Worm (Caenorhabditis elegans) whole organism, L1 larva: ENCODE measurements around the gene Y73F8A.5.

Source experiments
- C04F5.9 ChIP-seq: sonication (generic microtip); optimal IDR thresholded peaks from 2 replicates; lab custom pipeline; 2016; ENCODE audit warnings: missing genetic modification characterization, missing compliant biosample characterization
- C16A3.4 ChIP-seq: fragments of 150-350 bp; optimal IDR thresholded peaks from 2 replicates; lab custom pipeline; 2014; ENCODE audit warnings: missing biosample characterization, missing genetic modification characterization
- C34B4.2 ChIP-seq: sonication (generic microtip); optimal IDR thresholded peaks from 2 replicates; lab custom pipeline; 2017; ENCODE audit warnings: mild to moderate bottlenecking, missing genetic modification characterization, missing compliant biosample characterization
- aha-1 ChIP-seq: fragments of 150-350 bp; optimal IDR thresholded peaks from 2 replicates; lab custom pipeline; 2014; ENCODE audit warnings: missing biosample characterization, missing genetic modification characterization
- alr-1 ChIP-seq: fragments of 200-800 bp; sonication (Bioruptor generic); optimal IDR thresholded peaks from 2 replicates; lab custom pipeline; 2018; ENCODE audit warnings: borderline replicate concordance, mild to moderate bottlenecking, missing genetic modification characterization, missing compliant biosample characterization
- ceh-63 ChIP-seq: fragments of 200-800 bp; sonication (Bioruptor generic); optimal IDR thresholded peaks from 2 replicates; lab custom pipeline; 2018; ENCODE audit warnings: mild to moderate bottlenecking, missing genetic modification characterization, missing compliant biosample characterization
- ceh-82 ChIP-seq, 3 experiments: fragments of 150-350 bp in 1 of 3; sonication (generic microtip) in 2 of 3; optimal IDR thresholded peaks; 2 replicates each; lab custom pipeline; 2014 to 2017; ENCODE audit warnings: missing biosample characterization in 3 of 3, missing genetic modification characterization in 3 of 3
- ceh-90 ChIP-seq: sonication (generic microtip); optimal IDR thresholded peaks from 2 replicates; lab custom pipeline; 2016; ENCODE audit warnings: missing genetic modification characterization, missing compliant biosample characterization
- dpl-1 ChIP-seq, 3 experiments: fragments of 150-350 bp in 2 of 3; sonication (generic microtip) in 1 of 3; optimal IDR thresholded peaks; 2 replicates each; lab custom pipeline; 2014 to 2017; ENCODE audit warnings: missing biosample characterization in 3 of 3, missing genetic modification characterization in 3 of 3, missing genetic modification reagents in 3 of 3
- efl-1 ChIP-seq, 4 experiments: fragments of 150-350 bp; optimal IDR thresholded peaks in 3 of 4; peaks in 1 of 4; 1 replicate in 1 of 4; 2 replicates in 3 of 4; lab custom pipeline; 2014; ENCODE audit warnings: missing biosample characterization in 2 of 4, missing genetic modification characterization in 2 of 4, missing genetic modification reagents in 2 of 4
- egl-27 ChIP-seq, 2 experiments: fragments of 150-350 bp in 1 of 2; sonication (generic microtip); optimal IDR thresholded peaks; 3 replicates each; lab custom pipeline; 2017 to 2018; ENCODE audit warnings: missing biosample characterization in 2 of 2, missing genetic modification characterization in 2 of 2, missing genetic modification reagents in 2 of 2
- elt-2 ChIP-seq: sonication (generic microtip); optimal IDR thresholded peaks from 2 replicates; lab custom pipeline; 2016; ENCODE audit warnings: missing genetic modification characterization, mild to moderate bottlenecking, inconsistent platforms, missing compliant biosample characterization, missing genetic modification reagents
- fkh-10 ChIP-seq: sonication (generic microtip); optimal IDR thresholded peaks from 2 replicates; lab custom pipeline; 2017; ENCODE audit warnings: missing biosample characterization, missing genetic modification reagents, missing genetic modification characterization
- fkh-8 ChIP-seq: sonication (generic microtip); optimal IDR thresholded peaks from 2 replicates; lab custom pipeline; 2016; ENCODE audit warnings: mild to moderate bottlenecking, missing genetic modification characterization, missing compliant biosample characterization
- grh-1 ChIP-seq: fragments of 200-800 bp; sonication (Bioruptor generic); IDR thresholded peaks from 2 replicates; pipeline ENCODE4 v1.3.6; 2022; ENCODE audit warnings: missing genetic modification reagents, missing genetic modification characterization, missing compliant biosample characterization
- hlh-17 ChIP-seq: fragments of 200-800 bp; sonication (Bioruptor generic); optimal IDR thresholded peaks from 2 replicates; lab custom pipeline; 2018; ENCODE audit warnings: missing genetic modification characterization, mild to moderate bottlenecking, missing compliant biosample characterization, moderate library complexity, borderline replicate concordance
- irx-1 ChIP-seq: sonication (generic microtip); optimal IDR thresholded peaks from 2 replicates; lab custom pipeline; 2016; ENCODE audit warnings: missing genetic modification characterization, missing compliant biosample characterization
- isw-1 ChIP-seq: fragments of 200-800 bp; sonication (Bioruptor generic); IDR thresholded peaks from 2 replicates; pipeline ENCODE4 v1.3.6; 2022; ENCODE audit warnings: missing genetic modification characterization, missing compliant biosample characterization
- lin-15B ChIP-seq: fragments of 150-350 bp; sonication (generic microtip); optimal IDR thresholded peaks from 3 replicates; lab custom pipeline; 2014; ENCODE audit warnings: missing biosample characterization, missing genetic modification characterization
- lin-35 ChIP-seq, 2 experiments: fragments of 150-350 bp; optimal IDR thresholded peaks; 2 replicates each; lab custom pipeline; 2014; ENCODE audit warnings: missing biosample characterization in 2 of 2, missing genetic modification characterization in 2 of 2, missing genetic modification reagents in 2 of 2
- lin-39 ChIP-seq: fragments of 150-350 bp; optimal IDR thresholded peaks from 2 replicates; lab custom pipeline; 2014; ENCODE audit warnings: missing biosample characterization, missing genetic modification reagents, missing genetic modification characterization
- lsy-2 ChIP-seq, 2 experiments: fragments of 150-350 bp; optimal IDR thresholded peaks; 2 replicates each; lab custom pipeline; 2014; ENCODE audit warnings: missing biosample characterization in 2 of 2, missing genetic modification characterization in 2 of 2
- mef-2 ChIP-seq: fragments of 150-350 bp; optimal IDR thresholded peaks from 2 replicates; lab custom pipeline; 2014; ENCODE audit warnings: missing biosample characterization, missing genetic modification characterization
- mep-1 ChIP-seq: fragments of 150-350 bp; optimal IDR thresholded peaks from 2 replicates; lab custom pipeline; 2014; ENCODE audit warnings: missing biosample characterization, missing genetic modification characterization
- nhr-19 ChIP-seq: fragments of 200-800 bp; sonication (Bioruptor generic); conservative IDR thresholded peaks from 2 replicates; pipeline ENCODE4 v1.3.6; 2022; ENCODE audit warnings: missing genetic modification characterization, missing compliant biosample characterization
- nhr-20 ChIP-seq: sonication (generic microtip); optimal IDR thresholded peaks from 2 replicates; lab custom pipeline; 2016; ENCODE audit warnings: mild to moderate bottlenecking, missing genetic modification characterization, missing compliant biosample characterization
- nhr-237 ChIP-seq: fragments of 150-350 bp; optimal IDR thresholded peaks from 2 replicates; lab custom pipeline; 2014; ENCODE audit warnings: missing biosample characterization, missing genetic modification characterization
- nhr-28 ChIP-seq: fragments of 150-350 bp; optimal IDR thresholded peaks from 2 replicates; lab custom pipeline; 2014; ENCODE audit warnings: missing biosample characterization, missing genetic modification characterization
- nhr-47 ChIP-seq: sonication (generic microtip); optimal IDR thresholded peaks from 2 replicates; lab custom pipeline; 2016; ENCODE audit warnings: mild to moderate bottlenecking, missing genetic modification characterization, moderate library complexity, missing compliant biosample characterization
- nhr-76 ChIP-seq: sonication (generic microtip); optimal IDR thresholded peaks from 2 replicates; lab custom pipeline; 2017; ENCODE audit warnings: missing biosample characterization, missing genetic modification characterization
- nhr-90 ChIP-seq: sonication (generic microtip); optimal IDR thresholded peaks from 2 replicates; lab custom pipeline; 2016; ENCODE audit warnings: mild to moderate bottlenecking, missing genetic modification characterization, missing compliant biosample characterization; ENCODE audit not compliant: poor library complexity
- pqm-1 ChIP-seq: sonication (generic microtip); optimal IDR thresholded peaks from 3 replicates; lab custom pipeline; 2017; ENCODE audit warnings: missing biosample characterization, missing genetic modification characterization
- rnt-1 ChIP-seq: sonication (generic microtip); optimal IDR thresholded peaks from 2 replicates; lab custom pipeline; 2016; ENCODE audit warnings: mild to moderate bottlenecking, missing genetic modification characterization, moderate library complexity, missing compliant biosample characterization
- skn-1 ChIP-seq: fragments of 150-350 bp; optimal IDR thresholded peaks from 2 replicates; lab custom pipeline; 2014; ENCODE audit warnings: missing biosample characterization, missing genetic modification characterization
- snu-23 ChIP-seq: sonication (generic microtip); optimal IDR thresholded peaks from 2 replicates; lab custom pipeline; 2016; ENCODE audit warnings: missing genetic modification characterization, missing compliant biosample characterization
- sox-4 ChIP-seq: sonication (generic microtip); optimal IDR thresholded peaks from 2 replicates; lab custom pipeline; 2016; ENCODE audit warnings: missing genetic modification characterization, missing compliant biosample characterization
- swsn-7 ChIP-seq: sonication (generic microtip); optimal IDR thresholded peaks from 2 replicates; lab custom pipeline; 2016; ENCODE audit warnings: missing genetic modification characterization, missing compliant biosample characterization
- tlp-1 ChIP-seq: fragments of 150-350 bp; optimal IDR thresholded peaks from 2 replicates; lab custom pipeline; 2014; ENCODE audit warnings: missing biosample characterization, missing genetic modification characterization
- unc-130 ChIP-seq: fragments of 150-350 bp; optimal IDR thresholded peaks from 2 replicates; lab custom pipeline; 2017; ENCODE audit warnings: missing biosample characterization, missing genetic modification characterization, inconsistent platforms
- unc-30 ChIP-seq: sonication (generic microtip); optimal IDR thresholded peaks from 2 replicates; lab custom pipeline; 2017; ENCODE audit warnings: missing biosample characterization, missing genetic modification characterization
- unc-62 ChIP-seq: fragments of 150-350 bp; optimal IDR thresholded peaks from 2 replicates; lab custom pipeline; 2014; ENCODE audit warnings: missing biosample characterization, missing genetic modification reagents, missing genetic modification characterization
- unc-86 ChIP-seq: sonication (generic microtip); optimal IDR thresholded peaks from 2 replicates; lab custom pipeline; 2016; ENCODE audit warnings: missing genetic modification characterization, missing compliant biosample characterization
- xbp-1 ChIP-seq: sonication (generic microtip); optimal IDR thresholded peaks from 2 replicates; lab custom pipeline; 2016; ENCODE audit warnings: missing genetic modification characterization, missing compliant biosample characterization
- zag-1 ChIP-seq: fragments of 150-350 bp; optimal IDR thresholded peaks from 2 replicates; lab custom pipeline; 2014; ENCODE audit warnings: missing biosample characterization, missing genetic modification characterization
- ztf-11 ChIP-seq, 2 experiments: sonication (generic microtip); optimal IDR thresholded peaks; 2 replicates each; lab custom pipeline; 2016 to 2017; ENCODE audit warnings: missing genetic modification characterization in 2 of 2, missing biosample characterization in 1 of 2, missing compliant biosample characterization in 1 of 2
- ztf-4 ChIP-seq: fragments of 150-350 bp; optimal IDR thresholded peaks from 2 replicates; lab custom pipeline; 2014; ENCODE audit warnings: missing biosample characterization, missing genetic modification characterization

Gene Y73F8A.5

ce11 chrIV:15259548-15259947 is at the start of gene Y73F8A.5:
Gene Y73F8A.5 (plus strand): TSS chrIV:15259868.
- peak; percentile 9; the same call in 1 of the 2 replicates for TF ChIP-seq isw-1 (GFP tag; lab: Robert Waterston, UW)
- TF ChIP-seq nhr-19 (GFP tag; lab: Robert Waterston, UW), result no peak
- no peak for TF ChIP-seq C34B4.2 (tag; lab: Kevin White, UChicago)
- peak; percentile 31 to 53 for TF ChIP-seq efl-1 (optimal IDR thresholded peaks at IDR 0.05; lab: Kevin White, UChicago)
- TF ChIP-seq efl-1 (GFP tag; optimal IDR thresholded peaks at IDR 0.05 in 1 of 2; lab: Kevin White, UChicago), result peak in 1 of 2 experiments; percentile 8
- no peak for TF ChIP-seq alr-1 (tag; lab: Kevin White, UChicago)
- TF ChIP-seq grh-1 (GFP tag; lab: Robert Waterston, UW), result no peak
- no peak for TF ChIP-seq nhr-76 (tag; lab: Kevin White, UChicago)
- TF ChIP-seq aha-1, result no peak
- TF ChIP-seq elt-2, result no peak
- TF ChIP-seq fkh-8 (tag; lab: Kevin White, UChicago), result peak; percentile 49
- no peak for TF ChIP-seq lin-35 (GFP tag; optimal IDR thresholded peaks at IDR 0.05; lab: Kevin White, UChicago)
- no peak for TF ChIP-seq ztf-4
- TF ChIP-seq mef-2 (tag; lab: Kevin White, UChicago), result no peak
- TF ChIP-seq C16A3.4, result no peak
- TF ChIP-seq irx-1 (tag; lab: Kevin White, UChicago), result no peak
- no peak for TF ChIP-seq C04F5.9 (tag; lab: Kevin White, UChicago)
- TF ChIP-seq nhr-28 (tag; lab: Kevin White, UChicago), result no peak
- no peak for TF ChIP-seq ceh-90
- TF ChIP-seq egl-27 (tag; optimal IDR thresholded peaks at IDR 0.05; lab: Kevin White, UChicago), result no peak
- TF ChIP-seq lin-39, result no peak
- TF ChIP-seq pqm-1, result no peak
- peak; percentile 27 to 58 (median 39) for TF ChIP-seq ceh-82 (tag; optimal IDR thresholded peaks at IDR 0.05; lab: Kevin White, UChicago)
- TF ChIP-seq dpl-1 (GFP tag; optimal IDR thresholded peaks at IDR 0.05; lab: Kevin White, UChicago), result peak in 1 of 3 experiments; percentile 10
- peak in 1 of 2 experiments; percentile 16 for TF ChIP-seq lsy-2 (tag; optimal IDR thresholded peaks at IDR 0.05; lab: Kevin White, UChicago)
- peak; percentile 15 for TF ChIP-seq fkh-10
- no peak for TF ChIP-seq sox-4 (tag; lab: Kevin White, UChicago)
- TF ChIP-seq rnt-1 (tag; lab: Kevin White, UChicago), result no peak
- TF ChIP-seq zag-1, result no peak
- no peak for TF ChIP-seq lin-15B (tag; lab: Kevin White, UChicago)
- TF ChIP-seq nhr-20, result no peak
- TF ChIP-seq unc-130 (tag; lab: Kevin White, UChicago), result no peak
- TF ChIP-seq snu-23 (GFP tag; lab: Kevin White, UChicago), result no peak
- TF ChIP-seq ztf-11 (tag; optimal IDR thresholded peaks at IDR 0.05; lab: Kevin White, UChicago), result peak in 1 of 2 experiments; percentile 20
- peak; percentile 56 for TF ChIP-seq unc-86 (tag; lab: Kevin White, UChicago)
- no peak for TF ChIP-seq unc-30 (tag; lab: Kevin White, UChicago)
- TF ChIP-seq hlh-17 (GFP tag; lab: Kevin White, UChicago), result no peak
- peak; percentile 54 for TF ChIP-seq mep-1 (tag; lab: Kevin White, UChicago)
- TF ChIP-seq tlp-1, result no peak
- no peak for TF ChIP-seq ceh-63 (GFP tag; lab: Kevin White, UChicago)
- TF ChIP-seq xbp-1 (tag; lab: Kevin White, UChicago), result peak; percentile 14
- no peak for TF ChIP-seq unc-62
- no peak for TF ChIP-seq nhr-237
- TF ChIP-seq nhr-47 (tag; lab: Kevin White, UChicago), result peak; percentile 39
- no peak for TF ChIP-seq skn-1 (tag; lab: Kevin White, UChicago)
- no peak for TF ChIP-seq nhr-90 (tag; lab: Kevin White, UChicago)
- TF ChIP-seq swsn-7 (tag; lab: Kevin White, UChicago), result peak; percentile 25
